Worm (Caenorhabditis elegans): Measurements from ENCODE around the gene F32A5.4.

ce11 chrII:7232517-7232916 lies 3.6 kb downstream of the F32A5.4 start, which contains the start of gene ctsa-3.1:
- TF ChIP-seq nhr-237 (tag; optimal IDR thresholded peaks at IDR 0.05) (no peak), nhr-28 (tag; optimal IDR thresholded peaks at IDR 0.05) (no peak), pha-4 (tag; optimal IDR thresholded peaks at IDR 0.05) (no peak), lin-13 (tag; optimal IDR thresholded peaks at IDR 0.05) (no peak), zip-8 (tag; optimal IDR thresholded peaks at IDR 0.05) (no peak), mab-5 (tag; optimal IDR thresholded peaks at IDR 0.05) (no peak), elt-3 (tag; optimal IDR thresholded peaks at IDR 0.05) (no peak), mls-2 (tag; optimal IDR thresholded peaks at IDR 0.05) (no peak), ces-1 (GFP tag; optimal IDR thresholded peaks at IDR 0.05) (no peak), unc-62 (GFP tag; optimal IDR thresholded peaks at IDR 0.05) (no peak), ham-2 (GFP tag; optimal IDR thresholded peaks at IDR 0.05) (no peak), nhr-2 (tag; optimal IDR thresholded peaks at IDR 0.05) (no peak)

Measured in whole organism, mixed stage, embryonic.